Worm (Caenorhabditis elegans) whole organism, late embryonic: ENCODE measurements around the gene spl-3.
"Not testable (repeated sequence)": the region's sequence is repeated elsewhere in the genome, so short reads cannot be mapped to it uniquely, and the experiment has no call there.

ENCODE experiments used
- dmd-4 ChIP-seq: sonication (generic microtip); optimal IDR thresholded peaks from 2 replicates; lab custom pipeline; 2016; ENCODE audit warnings: borderline replicate concordance, missing genetic modification characterization, missing compliant biosample characterization
- dve-1 ChIP-seq: sonication (generic microtip); optimal IDR thresholded peaks from 2 replicates; lab custom pipeline; 2017; ENCODE audit warnings: antibody characterized with exemption, mild to moderate bottlenecking, missing genetic modification characterization, missing compliant biosample characterization
- elt-2 ChIP-seq: sonication (generic microtip); optimal IDR thresholded peaks from 2 replicates; lab custom pipeline; 2016; ENCODE audit warnings: missing genetic modification reagents, missing genetic modification characterization, missing compliant biosample characterization
- lim-6 ChIP-seq: sonication (generic microtip); optimal IDR thresholded peaks from 2 replicates; lab custom pipeline; 2016; ENCODE audit warnings: missing genetic modification characterization, missing compliant biosample characterization
- lin-11 ChIP-seq: fragments of 200-800 bp; sonication (Bioruptor generic); optimal IDR thresholded peaks from 2 replicates; lab custom pipeline; 2018; ENCODE audit warnings: mild to moderate bottlenecking, missing genetic modification characterization, missing compliant biosample characterization
- mec-3 ChIP-seq: sonication (generic microtip); optimal IDR thresholded peaks from 2 replicates; lab custom pipeline; 2016; ENCODE audit warnings: borderline replicate concordance, missing genetic modification characterization, missing compliant biosample characterization
- tbx-2 ChIP-seq: sonication (generic microtip); optimal IDR thresholded peaks from 2 replicates; lab custom pipeline; 2016; ENCODE audit warnings: missing genetic modification characterization, missing compliant biosample characterization
- ztf-16 ChIP-seq: sonication (generic microtip); optimal IDR thresholded peaks from 2 replicates; lab custom pipeline; 2017; ENCODE audit warnings: missing genetic modification characterization, missing compliant biosample characterization

- not testable (repeated sequence) for TF ChIP-seq dmd-4 (tag; lab: Kevin White, UChicago); lim-6 (tag; lab: Kevin White, UChicago); tbx-2 (tag; lab: Kevin White, UChicago); ztf-16; mec-3 (tag; lab: Kevin White, UChicago); lin-11 (tag; lab: Kevin White, UChicago); elt-2 (tag; lab: Kevin White, UChicago); dve-1 (tag; lab: Kevin White, UChicago)
Measured at ce11 chrIV:1187502-1187901, 5.4 kb upstream of the spl-3 start, which contains the start of gene mdt-20.
